Worm (Caenorhabditis elegans) whole organism, dauer: ENCODE results near the gene scl-12.

Experiments
- unc-62 ChIP-seq: sonication (generic microtip); optimal IDR thresholded peaks from 2 replicates; lab custom pipeline; 2017; ENCODE audit warnings: missing biosample characterization, missing genetic modification reagents, missing genetic modification characterization

Gene scl-12

ce11 chrV:3803343-3803742 is 9.0 kb upstream of the scl-12 start, which contains the start of gene cyp-33C8:
cyp-33C8 (minus strand) TSS chrV:3803542.
- TF ChIP-seq unc-62 (GFP tag; lab: Kevin White, UChicago): no peak

- no peak for TF ChIP-seq unc-62 (GFP tag; lab: Kevin White, UChicago)
Observed at ce11 chrV:3805499-3805898, 6.9 kb upstream of the scl-12 start, which contains the start of gene R08F11.4. R08F11.4 (minus strand) TSS chrV:3805527.

DNA sequence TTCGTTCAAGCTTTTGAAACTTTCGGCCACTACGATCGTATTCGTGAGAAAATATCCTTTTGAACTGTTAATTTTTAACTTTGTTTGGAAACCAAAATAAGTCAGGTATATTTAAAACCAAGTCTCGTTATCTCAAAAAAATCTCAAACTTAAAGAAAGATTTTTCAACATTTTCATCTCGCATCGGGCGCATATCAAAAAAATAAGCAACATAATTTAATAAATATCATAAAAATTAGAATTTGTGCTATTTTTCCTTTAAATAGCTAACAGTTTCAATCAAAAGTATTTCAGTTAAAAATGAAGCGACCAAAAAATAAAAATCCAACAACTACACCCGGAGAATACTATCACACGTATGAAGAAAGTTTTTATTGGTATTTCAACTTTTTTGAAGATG is 6.4 kb upstream of the scl-12 start, which contains the start of gene srw-7:
TSS of gene srw-7 (plus strand) at position 301 of the 400 bp plus-strand sequence.
- no peak for TF ChIP-seq unc-62 (GFP tag; lab: Kevin White, UChicago)

- TF ChIP-seq unc-62 (GFP tag; lab: Kevin White, UChicago): no peak
Observed at ce11 chrV:3807846-3808245, 4.5 kb upstream of the scl-12 start.

DNA sequence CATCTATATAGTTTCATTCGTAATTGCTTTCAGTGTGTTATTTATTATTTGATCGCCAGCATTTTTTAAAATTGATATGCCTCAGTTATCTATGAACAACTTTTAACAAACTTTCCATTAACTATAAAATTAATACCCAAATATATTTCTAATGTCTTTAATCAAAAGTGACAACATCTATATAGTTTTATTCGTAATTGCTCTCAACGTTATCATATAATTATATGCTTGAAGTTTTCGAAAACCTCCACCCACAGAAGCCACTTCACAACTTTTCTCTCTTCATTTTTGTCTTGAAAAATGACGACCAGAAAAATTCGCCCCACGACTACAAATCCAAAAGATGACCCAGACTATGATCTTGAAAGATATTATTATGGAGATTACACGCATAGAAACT is 4.1 kb upstream of the scl-12 start, which contains the start of gene srw-6:
TSS of gene srw-6 (plus strand) at position 301 of the 400 bp plus-strand sequence.
- no peak for TF ChIP-seq unc-62 (GFP tag; lab: Kevin White, UChicago)

ce11 chrV:3810035-3810434 is 2.4 kb upstream of the scl-12 start:
- TF ChIP-seq unc-62 (GFP tag; lab: Kevin White, UChicago): no peak

DNA sequence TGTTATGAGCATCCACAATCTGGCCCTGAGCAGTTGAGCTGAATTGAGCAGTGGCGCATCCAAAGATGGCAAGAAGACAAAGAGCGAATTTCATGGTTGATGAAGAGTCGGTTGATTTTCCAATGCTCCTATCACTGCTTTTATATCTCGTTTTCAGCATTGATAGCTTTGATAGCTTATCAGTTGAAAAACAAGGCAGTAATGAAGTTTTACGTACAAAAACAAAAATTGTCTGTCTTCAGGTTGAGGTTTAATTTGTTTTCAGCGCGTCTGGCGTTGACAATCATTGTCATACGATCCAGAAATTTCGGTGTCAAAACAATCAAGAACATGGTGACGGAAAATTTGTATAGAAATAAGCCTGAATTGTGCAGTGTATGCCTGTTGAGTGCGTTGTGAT is 850 bp upstream of the scl-12 start, which contains the start of gene scl-13:
TSS of gene scl-13 (minus strand) at position 101 of the 400 bp plus-strand sequence.
- TF ChIP-seq unc-62 (GFP tag; lab: Kevin White, UChicago): no peak

- TF ChIP-seq unc-62 (GFP tag; lab: Kevin White, UChicago): no peak
Observed at ce11 chrV:3814009-3814408, 1.6 kb downstream of the scl-12 start.

DNA sequence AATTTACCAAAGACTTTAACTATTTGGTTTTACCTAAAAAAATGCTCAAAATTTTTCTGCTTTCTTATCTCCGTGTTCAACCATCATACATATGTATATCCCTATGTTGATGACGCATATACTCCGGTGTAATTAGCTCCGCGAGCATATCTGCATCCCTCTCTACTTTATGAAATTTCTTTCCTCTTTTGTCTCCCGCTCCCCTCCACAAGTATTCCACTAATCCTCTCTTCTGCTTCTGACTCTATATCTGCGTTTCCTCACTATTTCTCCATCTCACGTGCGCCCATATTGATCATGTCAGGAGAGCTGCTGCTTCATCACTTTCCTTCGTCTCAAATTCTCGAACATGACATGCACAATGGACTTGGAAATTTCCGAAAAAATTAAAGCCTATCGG is 2.5 kb downstream of the scl-12 start, which contains the start of gene H10D18.1:
TSS of gene H10D18.1 (plus strand) at position 277 of the 400 bp plus-strand sequence.
- TF ChIP-seq unc-62 (GFP tag; lab: Kevin White, UChicago): no peak

DNA sequence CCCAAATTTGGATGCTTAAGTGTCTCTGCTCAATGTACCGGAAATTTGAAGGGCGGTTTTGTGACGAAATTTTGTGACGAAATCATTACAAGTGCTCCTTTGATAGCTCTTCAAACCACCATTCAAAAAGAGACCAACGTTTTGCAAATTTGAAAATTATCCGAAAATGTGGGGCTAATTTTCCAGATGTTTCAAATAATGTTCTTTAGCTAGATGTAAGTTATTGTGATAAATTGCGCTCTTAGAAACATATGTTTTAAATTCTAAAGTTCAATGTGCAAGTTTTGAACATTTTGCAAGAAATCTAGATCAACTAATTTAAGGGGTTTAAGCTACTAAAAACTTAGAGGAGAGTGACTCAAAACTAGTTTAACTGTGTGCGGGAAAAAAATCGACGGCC is 8.5 kb downstream of the scl-12 start:
- no peak for TF ChIP-seq unc-62 (GFP tag; lab: Kevin White, UChicago)

- TF ChIP-seq unc-62 (GFP tag; lab: Kevin White, UChicago): no peak
Observed at ce11 chrV:3825190-3825589, 12.8 kb downstream of the scl-12 start.

DNA sequence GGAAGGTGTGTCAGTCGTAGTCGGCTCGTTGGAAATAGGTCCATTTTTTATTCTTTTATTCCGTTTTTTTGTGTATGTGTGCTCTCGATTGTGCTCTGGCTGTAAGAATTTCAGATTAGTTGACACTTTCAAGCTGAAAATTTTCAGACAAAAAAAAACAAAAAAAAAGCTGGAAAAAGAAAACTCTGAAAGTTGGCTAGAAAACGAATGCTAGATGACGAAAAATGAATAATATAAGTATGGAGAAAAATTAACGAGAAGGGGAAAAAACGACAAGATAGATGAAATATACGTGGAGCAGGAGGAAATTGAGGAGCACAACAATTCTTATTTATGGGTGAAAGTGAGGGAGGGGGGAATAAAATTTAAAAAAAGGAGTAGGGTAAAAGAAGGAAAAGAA is 19.2 kb downstream of the scl-12 start, which contains the start of gene H10D18.5:
TSS of gene H10D18.5 (minus strand) at position 101 of the 400 bp plus-strand sequence.
- no peak for TF ChIP-seq unc-62 (GFP tag; lab: Kevin White, UChicago)

DNA sequence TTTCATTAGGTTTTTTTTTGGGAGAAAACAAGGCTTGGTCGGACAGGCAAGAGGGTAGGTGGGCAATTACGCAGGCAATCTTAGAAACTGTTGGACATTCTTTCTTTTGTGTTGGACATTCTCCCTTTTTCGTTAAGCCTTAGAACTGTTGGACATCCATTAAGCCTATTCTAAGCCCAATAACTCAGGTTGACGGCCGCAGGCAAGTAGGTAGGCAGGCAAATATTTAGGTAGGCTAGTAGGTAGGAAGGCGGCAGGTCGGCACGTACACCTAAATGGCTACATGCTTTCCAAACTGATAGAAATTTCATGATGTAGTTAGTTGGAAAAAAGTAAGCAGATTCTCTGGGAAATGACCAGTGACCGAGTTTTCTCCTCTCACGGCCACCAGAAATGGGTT is 19.7 kb downstream of the scl-12 start:
- no peak for TF ChIP-seq unc-62 (GFP tag; lab: Kevin White, UChicago)

- no peak for TF ChIP-seq unc-62 (GFP tag; lab: Kevin White, UChicago)
Observed at ce11 chrV:3832661-3833060, 20.3 kb downstream of the scl-12 start.

- TF ChIP-seq unc-62 (GFP tag; lab: Kevin White, UChicago): no peak
Observed at ce11 chrV:3841462-3841861, 29.1 kb downstream of the scl-12 start.

- TF ChIP-seq unc-62 (GFP tag; lab: Kevin White, UChicago): no peak
Observed at ce11 chrV:3843926-3844325, 31.5 kb downstream of the scl-12 start, which contains the start of gene ugt-32. ugt-32 (minus strand) TSS chrV:3844007.

DNA sequence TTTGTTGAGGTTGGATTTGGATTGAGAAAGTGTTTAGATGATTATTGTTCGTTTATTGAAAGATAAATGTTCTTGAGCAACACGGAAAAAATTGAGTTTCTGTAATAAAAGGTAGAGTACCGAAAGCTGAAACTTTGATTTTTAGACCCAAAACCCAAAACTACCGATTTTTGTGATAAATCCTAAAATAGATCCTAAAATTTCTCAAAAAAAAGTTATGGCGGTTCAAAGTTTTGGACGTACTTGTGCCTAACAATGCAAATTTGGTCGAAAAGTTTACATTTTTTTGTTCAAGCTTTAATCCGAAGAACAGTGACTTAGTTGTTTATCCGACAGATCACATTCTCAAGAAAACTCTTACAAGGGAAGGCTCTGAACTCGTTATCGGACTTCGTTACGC is 34.9 kb downstream of the scl-12 start, which contains the start of gene nhr-185:
TSS of gene nhr-185 (minus strand) at position 101 of the 400 bp plus-strand sequence.
- no peak for TF ChIP-seq unc-62 (GFP tag; lab: Kevin White, UChicago)
